Worm (Caenorhabditis elegans): ENCODE results near the gene srw-53.

The srw-53 gene

DNA sequence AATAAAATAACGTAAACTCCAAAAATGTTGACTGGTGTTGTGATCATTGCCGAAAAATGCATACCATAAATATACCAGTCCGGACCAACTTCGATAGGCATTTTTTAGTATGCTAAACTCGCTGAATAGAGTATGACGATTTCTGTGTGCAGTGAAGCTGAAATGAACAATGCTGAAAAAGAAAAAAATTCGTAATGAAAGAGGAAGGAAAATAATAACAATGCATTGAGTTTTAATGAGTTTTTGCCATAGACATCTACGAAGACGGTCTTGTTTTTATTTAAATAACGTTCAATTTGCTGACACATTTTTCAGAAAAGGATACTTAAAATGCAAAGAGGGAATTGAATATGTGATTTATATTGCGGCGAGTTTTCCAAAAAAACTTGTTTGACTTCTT lies 24.3 kb downstream of the srw-53 start, which contains the start of gene sri-1:
Gene sri-1 (minus strand): TSS at position 101 of the 400 bp plus-strand sequence.
- no peak for TF ChIP-seq nhr-20 (tag; optimal IDR thresholded peaks at IDR 0.05)
- TF ChIP-seq lin-14 (GFP tag; optimal IDR thresholded peaks at IDR 0.05), result no peak
- no peak for TF ChIP-seq unc-86 (tag; optimal IDR thresholded peaks at IDR 0.05)
- TF ChIP-seq vab-15 (tag; optimal IDR thresholded peaks at IDR 0.05), result no peak
- no peak for TF ChIP-seq sox-4 (tag; optimal IDR thresholded peaks at IDR 0.05)
- TF ChIP-seq hpl-2 (GFP tag; optimal IDR thresholded peaks at IDR 0.05), result no peak
- TF ChIP-seq Y116A8C.19 (tag; optimal IDR thresholded peaks at IDR 0.05; ENCODE audit: borderline replicate concordance), result no peak
- TF ChIP-seq skn-1 (tag; optimal IDR thresholded peaks at IDR 0.05), result no peak
- TF ChIP-seq unc-62 (GFP tag; optimal IDR thresholded peaks at IDR 0.05), result no peak
- TF ChIP-seq mef-2 (tag; optimal IDR thresholded peaks at IDR 0.05), result no peak

DNA sequence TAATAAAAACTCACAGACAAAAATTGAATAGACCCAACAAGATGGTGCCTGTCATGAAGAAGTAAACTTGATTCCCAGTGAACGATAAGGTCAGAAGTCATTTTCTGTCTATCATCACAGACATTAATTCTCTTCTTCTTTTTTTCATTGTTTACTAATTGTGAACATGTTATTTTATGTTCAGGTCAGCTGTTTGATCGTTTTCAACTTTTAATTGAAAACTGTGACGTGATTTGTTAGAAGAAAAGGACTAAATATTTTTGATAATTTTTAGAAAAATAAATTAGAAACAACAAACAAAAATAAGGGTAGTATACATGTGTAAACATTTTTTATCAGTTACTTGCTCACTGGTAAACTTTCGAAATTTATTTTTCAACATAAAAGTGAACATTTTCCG lies 26.4 kb downstream of the srw-53 start, which contains the start of gene F36G9.7:
Gene F36G9.7 (minus strand): TSS at position 101 of the 400 bp plus-strand sequence.
- TF ChIP-seq egl-27 (tag; optimal IDR thresholded peaks at IDR 0.05) (no peak), ztf-11 (tag; optimal IDR thresholded peaks at IDR 0.05) (no peak), rnt-1 (tag; optimal IDR thresholded peaks at IDR 0.05) (no peak), nhr-85 (tag) (no peak), nhr-20 (tag; optimal IDR thresholded peaks at IDR 0.05) (no peak), mdl-1 (tag; optimal IDR thresholded peaks at IDR 0.05) (no peak), F16B12.6 (tag; optimal IDR thresholded peaks at IDR 0.05) (no peak), vab-15 (tag; optimal IDR thresholded peaks at IDR 0.05) (no peak), hlh-4 (tag; optimal IDR thresholded peaks at IDR 0.05) (no peak), nhr-19 (GFP tag; conservative IDR thresholded peaks at IDR 0.05) (no peak), aly-2 (tag; optimal IDR thresholded peaks at IDR 0.05) (no peak), lsy-2 (tag; optimal IDR thresholded peaks at IDR 0.05) (no peak), fkh-4 (tag; optimal IDR thresholded peaks at IDR 0.05; ENCODE audit: borderline replicate concordance) (no peak), nhr-77 (tag; optimal IDR thresholded peaks at IDR 0.05) (no peak), unc-86 (tag; optimal IDR thresholded peaks at IDR 0.05) (no peak), fkh-10 (GFP tag; optimal IDR thresholded peaks at IDR 0.05) (no peak), lin-14 (GFP tag; optimal IDR thresholded peaks at IDR 0.05) (no peak), nhr-84 (tag; optimal IDR thresholded peaks at IDR 0.05) (no peak), C16A3.4 (tag; optimal IDR thresholded peaks at IDR 0.05) (no peak), unc-30 (tag; optimal IDR thresholded peaks at IDR 0.05) (no peak)

DNA sequence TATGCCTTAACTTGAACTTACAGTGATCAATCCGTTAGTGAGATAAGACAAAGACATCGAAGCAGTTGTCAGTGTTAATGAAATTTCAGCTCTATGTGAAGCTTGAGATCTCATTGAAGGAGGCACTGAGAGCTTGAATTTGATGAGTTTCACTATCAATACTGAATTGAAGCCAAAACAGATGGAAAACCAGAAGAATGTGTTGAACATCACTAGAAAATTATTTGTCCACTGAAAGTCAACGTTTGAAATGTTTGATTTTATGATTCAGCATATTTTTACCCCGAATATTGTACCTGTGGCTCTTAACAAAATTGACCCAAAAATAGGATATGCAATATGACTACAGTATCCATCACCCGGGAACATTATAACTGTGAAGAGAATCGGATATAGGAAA lies 27.6 kb downstream of the srw-53 start:
- no peak for TF ChIP-seq snpc-4 (tag; optimal IDR thresholded peaks at IDR 0.05)
- TF ChIP-seq Y116A8C.19 (tag; optimal IDR thresholded peaks at IDR 0.05; ENCODE audit: borderline replicate concordance), result no peak
- no peak for TF ChIP-seq hpl-2 (GFP tag; optimal IDR thresholded peaks at IDR 0.05)
- no peak for TF ChIP-seq dpl-1 (GFP tag; optimal IDR thresholded peaks at IDR 0.05)
- no peak for TF ChIP-seq zag-1 (tag; optimal IDR thresholded peaks at IDR 0.05)
- no peak for TF ChIP-seq lin-13 (GFP tag; optimal IDR thresholded peaks at IDR 0.05)

DNA sequence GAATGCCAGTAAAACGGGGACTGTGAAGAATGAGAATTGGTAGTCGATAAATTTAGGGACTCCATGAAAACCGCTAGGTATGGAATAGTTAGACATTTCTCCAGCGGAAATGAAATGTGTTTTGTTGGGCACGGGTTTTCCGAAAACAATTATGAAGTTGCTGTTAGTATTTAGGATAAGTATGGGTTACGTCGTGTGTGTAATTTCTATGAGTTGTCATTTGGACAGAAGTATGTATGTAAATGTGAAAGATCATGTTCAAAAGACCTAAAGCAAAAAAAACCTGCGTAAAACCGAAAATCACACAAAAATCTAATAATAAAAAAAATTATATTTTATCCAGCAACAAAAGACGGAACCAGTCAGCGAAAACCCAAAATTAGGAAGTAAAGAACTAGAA lies 29.3 kb downstream of the srw-53 start, which contains the start of gene sru-23:
Gene sru-23 (minus strand): TSS at position 101 of the 400 bp plus-strand sequence.
- TF ChIP-seq lsy-2 (tag; optimal IDR thresholded peaks at IDR 0.05), result no peak
- TF ChIP-seq rnt-1 (tag; optimal IDR thresholded peaks at IDR 0.05), result no peak
- TF ChIP-seq lin-13 (GFP tag; optimal IDR thresholded peaks at IDR 0.05), result no peak
- TF ChIP-seq ceh-63 (GFP tag; optimal IDR thresholded peaks at IDR 0.05), result no peak
- TF ChIP-seq ets-5 (GFP tag; IDR thresholded peaks at IDR 0.05), result no peak
- TF ChIP-seq aha-1 (tag; optimal IDR thresholded peaks at IDR 0.05), result no peak
- TF ChIP-seq mab-9 (GFP tag; IDR thresholded peaks at IDR 0.05), result no peak
- TF ChIP-seq sup-37 (GFP tag; optimal IDR thresholded peaks at IDR 0.05), result no peak
- TF ChIP-seq dsc-1 (tag; optimal IDR thresholded peaks at IDR 0.05), result no peak
- TF ChIP-seq hlh-4 (tag; optimal IDR thresholded peaks at IDR 0.05), result no peak
- no peak for TF ChIP-seq grh-1 (GFP tag; IDR thresholded peaks at IDR 0.05)
- TF ChIP-seq nhr-84 (tag; optimal IDR thresholded peaks at IDR 0.05), result no peak

Data from whole organism, L1 larva.